Worm (Caenorhabditis elegans): ENCODE results near the gene C14B1.12.

The C14B1.12 gene

ce11 chrIII:3679083-3679482, 45.7 kb downstream of the C14B1.12 start:
- TF ChIP-seq php-3 (GFP tag; IDR thresholded peaks at IDR 0.05) (no peak), unc-62 (GFP tag; optimal IDR thresholded peaks at IDR 0.05 in 1 of 2) (peak in 1 of 2 experiments; percentile 94), unc-62 (tag; optimal IDR thresholded peaks at IDR 0.05) (no peak)

- TF ChIP-seq lsy-2 (tag; optimal IDR thresholded peaks at IDR 0.05): peak; percentile 60 to 81
- peak; percentile 9; the same call in 1 of the 2 replicates for TF ChIP-seq saeg-2 (GFP tag; IDR thresholded peaks at IDR 0.05)
- TF ChIP-seq T26A8.4 (GFP tag; IDR thresholded peaks at IDR 0.05): peak; percentile 50; the same call in 1 of the 2 replicates
- TF ChIP-seq lin-29 (GFP tag; IDR thresholded peaks at IDR 0.05): no peak
- peak; percentile 32 for TF ChIP-seq dve-1 (tag; optimal IDR thresholded peaks at IDR 0.05; ENCODE audit: insufficient read depth)
- TF ChIP-seq F37D6.2 (tag; optimal IDR thresholded peaks at IDR 0.05): peak; percentile 43
- TF ChIP-seq hif-1 (tag; optimal IDR thresholded peaks at IDR 0.05): peak in 1 of 2 experiments; percentile 65
- TF ChIP-seq ZK546.5 (tag; optimal IDR thresholded peaks at IDR 0.05): no peak
- TF ChIP-seq nhr-111 (GFP tag; optimal IDR thresholded peaks at IDR 0.05): no peak
- peak; percentile 29 for TF ChIP-seq dpl-1 (GFP tag; optimal IDR thresholded peaks at IDR 0.05)
- peak; percentile 43 for TF ChIP-seq ces-1 (GFP tag; optimal IDR thresholded peaks at IDR 0.05)
- no peak for TF ChIP-seq zfp-3 (GFP tag; conservative IDR thresholded peaks at IDR 0.05)
- peak; percentile 80 for TF ChIP-seq ctbp-1 (GFP tag; IDR thresholded peaks at IDR 0.05)
- no peak for TF ChIP-seq nhr-10 (tag; optimal IDR thresholded peaks at IDR 0.05)
- TF ChIP-seq duxl-1 (tag; optimal IDR thresholded peaks at IDR 0.05; ENCODE audit: poor library complexity): no peak
- TF ChIP-seq aha-1 (tag): peak; percentile 94
- TF ChIP-seq rbr-2 (tag; optimal IDR thresholded peaks at IDR 0.05): peak; percentile 85
- peak; percentile 33 for TF ChIP-seq nhr-48 (tag; optimal IDR thresholded peaks at IDR 0.05)
- TF ChIP-seq ceh-28 (tag; optimal IDR thresholded peaks at IDR 0.05): peak; percentile 67
- peak; percentile 61 for TF ChIP-seq lin-39 (tag; optimal IDR thresholded peaks at IDR 0.05)
- no peak for TF ChIP-seq daf-19 (GFP tag; conservative IDR thresholded peaks at IDR 0.05)
- no peak for TF ChIP-seq jun-1 (tag; optimal IDR thresholded peaks at IDR 0.05)
- TF ChIP-seq mep-1 (tag; optimal IDR thresholded peaks at IDR 0.05): peak; percentile 74
- TF ChIP-seq hlh-11 (tag; optimal IDR thresholded peaks at IDR 0.05): peak; percentile 78
- TF ChIP-seq zag-1 (tag; optimal IDR thresholded peaks at IDR 0.05): no peak
- 0 out of 2 replicates have a peak, but pooled peaks have one; percentile 52 for TF ChIP-seq ceh-20 (GFP tag; IDR thresholded peaks at IDR 0.05)
- peak in 1 of 2 experiments; percentile 59 for TF ChIP-seq daf-16 (GFP tag; optimal IDR thresholded peaks at IDR 0.05)
- no peak for TF ChIP-seq daf-16 (tag; optimal IDR thresholded peaks at IDR 0.05)
- TF ChIP-seq lin-38 (GFP tag; IDR thresholded peaks at IDR 0.05): 0 out of 2 replicates have a peak, but pooled peaks have one; percentile 18
- peak; percentile 20 for TF ChIP-seq mes-2 (tag; optimal IDR thresholded peaks at IDR 0.05; ENCODE audit: poor library complexity, severe bottlenecking)
- peak; percentile 73 for TF ChIP-seq hlh-30 (tag; optimal IDR thresholded peaks at IDR 0.05; ENCODE audit: insufficient read depth)
- peak in 1 of 2 experiments; percentile 56 for TF ChIP-seq mdl-1 (tag; optimal IDR thresholded peaks at IDR 0.05)
- peak; percentile 32 for TF ChIP-seq nhr-11 (tag; optimal IDR thresholded peaks at IDR 0.05)
- TF ChIP-seq hmg-1.1 (GFP tag; IDR thresholded peaks at IDR 0.05): peak; percentile 85
- TF ChIP-seq ceh-62 (tag; optimal IDR thresholded peaks at IDR 0.05): no peak
- TF ChIP-seq skn-1 (tag; optimal IDR thresholded peaks at IDR 0.05): no peak
- TF ChIP-seq fkh-10 (GFP tag; optimal IDR thresholded peaks at IDR 0.05): peak; percentile 93
- peak; percentile 72 for TF ChIP-seq egl-43 (GFP tag; IDR thresholded peaks at IDR 0.05)
- no peak for TF ChIP-seq nhr-42 (GFP tag; IDR thresholded peaks at IDR 0.05)
- TF ChIP-seq pha-4 (GFP tag; IDR thresholded peaks at IDR 0.05): peak; percentile 52
- TF ChIP-seq pha-4 (tag; optimal IDR thresholded peaks at IDR 0.05): no peak
Observed at ce11 chrIII:3677378-3677777, 47.4 kb downstream of the C14B1.12 start.

Data from whole organism, L4 larva.